Fruit fly (Drosophila melanogaster): Measurements from ENCODE around the gene neur.

DNA sequence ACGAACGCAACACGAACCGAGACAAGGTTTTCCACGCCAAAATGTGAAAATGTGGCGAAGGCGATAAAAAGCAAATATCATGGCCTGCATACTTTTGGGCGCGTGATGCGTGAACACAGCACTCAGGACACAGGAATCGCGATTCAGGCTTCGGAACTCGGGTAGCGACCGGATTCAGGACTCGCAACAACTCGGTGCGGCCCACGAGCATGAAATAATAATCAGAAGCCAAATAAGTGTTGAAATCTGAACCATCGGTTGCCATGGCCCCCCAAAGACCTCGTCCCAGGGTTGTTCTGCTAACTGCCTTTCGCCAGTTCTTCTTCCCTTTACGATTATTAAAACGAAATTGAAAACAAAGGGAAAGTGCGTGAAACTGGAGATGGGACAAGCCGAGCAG, 43.1 kb upstream of the neur start:
- TF ChIP-seq CG3919 (GFP tag; optimal IDR thresholded peaks at IDR 0.05) (no peak), fd59A (GFP tag; optimal IDR thresholded peaks at IDR 0.05) (no peak), Blimp-1 (GFP tag; optimal IDR thresholded peaks at IDR 0.05) (no peak), Gug (GFP tag; IDR thresholded peaks at IDR 0.05) (no peak), Hr39 (GFP tag; optimal IDR thresholded peaks at IDR 0.05) (no peak), Eip78C (GFP tag) (no peak), eg (GFP tag; IDR thresholded peaks at IDR 0.05) (no peak), CG6163 (GFP tag; IDR thresholded peaks at IDR 0.05) (no peak), Hr38 (GFP tag; optimal IDR thresholded peaks at IDR 0.05) (no peak), Sox15 (GFP tag; optimal IDR thresholded peaks at IDR 0.05) (no peak), lz (GFP tag; optimal IDR thresholded peaks at IDR 0.05) (no peak), Met (GFP tag; optimal IDR thresholded peaks at IDR 0.05) (no peak), Sox102F (GFP tag; optimal IDR thresholded peaks at IDR 0.05) (no peak), CG16779 (tag; optimal IDR thresholded peaks at IDR 0.05) (no peak)
